Worm (Caenorhabditis elegans) whole organism, L1 larva: ENCODE results near the gene Y105C5B.11.

Source experiments
- C16A3.4 ChIP-seq: fragments of 150-350 bp; optimal IDR thresholded peaks from 2 replicates; lab custom pipeline; 2014; ENCODE audit warnings: missing biosample characterization, missing genetic modification characterization
- C34B4.2 ChIP-seq: sonication (generic microtip); optimal IDR thresholded peaks from 2 replicates; lab custom pipeline; 2017; ENCODE audit warnings: mild to moderate bottlenecking, missing genetic modification characterization, missing compliant biosample characterization
- ceh-63 ChIP-seq: fragments of 200-800 bp; sonication (Bioruptor generic); optimal IDR thresholded peaks from 2 replicates; lab custom pipeline; 2018; ENCODE audit warnings: mild to moderate bottlenecking, missing genetic modification characterization, missing compliant biosample characterization
- ceh-82 ChIP-seq, 3 experiments: fragments of 150-350 bp in 1 of 3; sonication (generic microtip) in 2 of 3; optimal IDR thresholded peaks; 2 replicates each; lab custom pipeline; 2014 to 2017; ENCODE audit warnings: missing biosample characterization in 3 of 3, missing genetic modification characterization in 3 of 3
- ceh-90 ChIP-seq: sonication (generic microtip); optimal IDR thresholded peaks from 2 replicates; lab custom pipeline; 2016; ENCODE audit warnings: missing genetic modification characterization, missing compliant biosample characterization
- ces-1 ChIP-seq: fragments of 150-350 bp; optimal IDR thresholded peaks from 2 replicates; lab custom pipeline; 2014; ENCODE audit warnings: missing biosample characterization, missing genetic modification reagents, missing genetic modification characterization
- dpl-1 ChIP-seq, 3 experiments: fragments of 150-350 bp in 2 of 3; sonication (generic microtip) in 1 of 3; optimal IDR thresholded peaks; 2 replicates each; lab custom pipeline; 2014 to 2017; ENCODE audit warnings: missing biosample characterization in 3 of 3, missing genetic modification characterization in 3 of 3, missing genetic modification reagents in 3 of 3
- dsc-1 ChIP-seq: sonication (generic microtip); optimal IDR thresholded peaks from 2 replicates; lab custom pipeline; 2016; ENCODE audit warnings: mild to moderate bottlenecking, missing genetic modification characterization, missing compliant biosample characterization
- efl-1 ChIP-seq, 4 experiments: fragments of 150-350 bp; optimal IDR thresholded peaks in 3 of 4; peaks in 1 of 4; 1 replicate in 1 of 4; 2 replicates in 3 of 4; lab custom pipeline; 2014; ENCODE audit warnings: missing biosample characterization in 2 of 4, missing genetic modification characterization in 2 of 4, missing genetic modification reagents in 2 of 4
- elt-2 ChIP-seq: sonication (generic microtip); optimal IDR thresholded peaks from 2 replicates; lab custom pipeline; 2016; ENCODE audit warnings: missing genetic modification characterization, mild to moderate bottlenecking, inconsistent platforms, missing compliant biosample characterization, missing genetic modification reagents
- elt-3 ChIP-seq, 6 experiments: fragments of 150-350 bp in 1 of 6; sonication (generic microtip); optimal IDR thresholded peaks; 2 replicates each; lab custom pipeline; 2017 to 2018; ENCODE audit warnings: missing biosample characterization in 6 of 6, missing genetic modification characterization in 6 of 6, inconsistent platforms in 1 of 6
- fkh-8 ChIP-seq: sonication (generic microtip); optimal IDR thresholded peaks from 2 replicates; lab custom pipeline; 2016; ENCODE audit warnings: mild to moderate bottlenecking, missing genetic modification characterization, missing compliant biosample characterization
- grh-1 ChIP-seq: fragments of 200-800 bp; sonication (Bioruptor generic); IDR thresholded peaks from 2 replicates; pipeline ENCODE4 v1.3.6; 2022; ENCODE audit warnings: missing genetic modification reagents, missing genetic modification characterization, missing compliant biosample characterization
- hlh-4 ChIP-seq: sonication (generic microtip); optimal IDR thresholded peaks from 2 replicates; lab custom pipeline; 2016; ENCODE audit warnings: mild to moderate bottlenecking, missing genetic modification characterization, missing compliant biosample characterization
- hpl-2 ChIP-seq: fragments of 150-350 bp; optimal IDR thresholded peaks from 2 replicates; lab custom pipeline; 2014; ENCODE audit warnings: missing biosample characterization, missing genetic modification reagents, missing genetic modification characterization
- lin-35 ChIP-seq, 2 experiments: fragments of 150-350 bp; optimal IDR thresholded peaks; 2 replicates each; lab custom pipeline; 2014; ENCODE audit warnings: missing biosample characterization in 2 of 2, missing genetic modification characterization in 2 of 2, missing genetic modification reagents in 2 of 2
- lir-3 ChIP-seq: sonication (generic microtip); optimal IDR thresholded peaks from 2 replicates; lab custom pipeline; 2016; ENCODE audit warnings: mild to moderate bottlenecking, missing genetic modification characterization, moderate library complexity, missing compliant biosample characterization; ENCODE audit not compliant: poor library complexity
- mab-9 ChIP-seq: fragments of 200-800 bp; sonication (Bioruptor generic); IDR thresholded peaks from 2 replicates; pipeline ENCODE4 v1.3.6; 2022; ENCODE audit warnings: missing genetic modification reagents, missing genetic modification characterization, missing compliant biosample characterization
- mdl-1 ChIP-seq, 2 experiments: fragments of 150-350 bp; optimal IDR thresholded peaks; 2 replicates each; lab custom pipeline; 2014 to 2017; ENCODE audit warnings: missing biosample characterization in 2 of 2, missing genetic modification characterization in 2 of 2, inconsistent platforms in 1 of 2
- mep-1 ChIP-seq: fragments of 150-350 bp; optimal IDR thresholded peaks from 2 replicates; lab custom pipeline; 2014; ENCODE audit warnings: missing biosample characterization, missing genetic modification characterization
- nhr-11 ChIP-seq: fragments of 150-350 bp; optimal IDR thresholded peaks from 2 replicates; lab custom pipeline; 2014; ENCODE audit warnings: missing biosample characterization, missing genetic modification characterization
- nhr-12 ChIP-seq: sonication (generic microtip); optimal IDR thresholded peaks from 2 replicates; lab custom pipeline; 2017; ENCODE audit warnings: missing biosample characterization, missing genetic modification characterization
- nhr-19 ChIP-seq: fragments of 200-800 bp; sonication (Bioruptor generic); conservative IDR thresholded peaks from 2 replicates; pipeline ENCODE4 v1.3.6; 2022; ENCODE audit warnings: missing genetic modification characterization, missing compliant biosample characterization
- nhr-20 ChIP-seq: sonication (generic microtip); optimal IDR thresholded peaks from 2 replicates; lab custom pipeline; 2016; ENCODE audit warnings: mild to moderate bottlenecking, missing genetic modification characterization, missing compliant biosample characterization
- nhr-28 ChIP-seq: fragments of 150-350 bp; optimal IDR thresholded peaks from 2 replicates; lab custom pipeline; 2014; ENCODE audit warnings: missing biosample characterization, missing genetic modification characterization
- nhr-47 ChIP-seq: sonication (generic microtip); optimal IDR thresholded peaks from 2 replicates; lab custom pipeline; 2016; ENCODE audit warnings: mild to moderate bottlenecking, missing genetic modification characterization, moderate library complexity, missing compliant biosample characterization
- nhr-71 ChIP-seq: sonication (generic microtip); optimal IDR thresholded peaks from 2 replicates; lab custom pipeline; 2016; ENCODE audit warnings: mild to moderate bottlenecking, missing genetic modification characterization, moderate library complexity, missing compliant biosample characterization
- nhr-77 ChIP-seq: fragments of 150-350 bp; optimal IDR thresholded peaks from 2 replicates; lab custom pipeline; 2014; ENCODE audit warnings: missing biosample characterization, missing genetic modification characterization
- nhr-84 ChIP-seq: sonication (generic microtip); optimal IDR thresholded peaks from 2 replicates; lab custom pipeline; 2017; ENCODE audit warnings: missing biosample characterization, missing genetic modification characterization
- nhr-85 ChIP-seq: sonication (generic microtip); peaks from one replicate; lab custom pipeline; 2016; ENCODE audit warnings: missing genetic modification characterization, inconsistent platforms, missing compliant biosample characterization
- nhr-90 ChIP-seq: sonication (generic microtip); optimal IDR thresholded peaks from 2 replicates; lab custom pipeline; 2016; ENCODE audit warnings: mild to moderate bottlenecking, missing genetic modification characterization, missing compliant biosample characterization; ENCODE audit not compliant: poor library complexity
- pax-3 ChIP-seq: fragments of 200-800 bp; sonication (Bioruptor generic); optimal IDR thresholded peaks from 2 replicates; lab custom pipeline; 2018; ENCODE audit warnings: mild to moderate bottlenecking, missing genetic modification characterization, moderate library complexity, missing compliant biosample characterization
- rnt-1 ChIP-seq: sonication (generic microtip); optimal IDR thresholded peaks from 2 replicates; lab custom pipeline; 2016; ENCODE audit warnings: mild to moderate bottlenecking, missing genetic modification characterization, moderate library complexity, missing compliant biosample characterization
- skn-1 ChIP-seq: fragments of 150-350 bp; optimal IDR thresholded peaks from 2 replicates; lab custom pipeline; 2014; ENCODE audit warnings: missing biosample characterization, missing genetic modification characterization
- snu-23 ChIP-seq: sonication (generic microtip); optimal IDR thresholded peaks from 2 replicates; lab custom pipeline; 2016; ENCODE audit warnings: missing genetic modification characterization, missing compliant biosample characterization
- sox-4 ChIP-seq: sonication (generic microtip); optimal IDR thresholded peaks from 2 replicates; lab custom pipeline; 2016; ENCODE audit warnings: missing genetic modification characterization, missing compliant biosample characterization
- sup-37 ChIP-seq: fragments of 200-800 bp; sonication (Bioruptor generic); optimal IDR thresholded peaks from 2 replicates; lab custom pipeline; 2018; ENCODE audit warnings: mild to moderate bottlenecking, missing genetic modification characterization, missing compliant biosample characterization
- swsn-7 ChIP-seq: sonication (generic microtip); optimal IDR thresholded peaks from 2 replicates; lab custom pipeline; 2016; ENCODE audit warnings: missing genetic modification characterization, missing compliant biosample characterization
- tbx-2 ChIP-seq: sonication (generic microtip); optimal IDR thresholded peaks from 2 replicates; lab custom pipeline; 2016; ENCODE audit warnings: missing genetic modification characterization, missing compliant biosample characterization
- unc-130 ChIP-seq: fragments of 150-350 bp; optimal IDR thresholded peaks from 2 replicates; lab custom pipeline; 2017; ENCODE audit warnings: missing biosample characterization, missing genetic modification characterization, inconsistent platforms
- unc-62 ChIP-seq: fragments of 150-350 bp; optimal IDR thresholded peaks from 2 replicates; lab custom pipeline; 2014; ENCODE audit warnings: missing biosample characterization, missing genetic modification reagents, missing genetic modification characterization
- xbp-1 ChIP-seq: sonication (generic microtip); optimal IDR thresholded peaks from 2 replicates; lab custom pipeline; 2016; ENCODE audit warnings: missing genetic modification characterization, missing compliant biosample characterization

The Y105C5B.11 gene

ce11 chrIV:15937088-15937487, 4.2 kb downstream of the Y105C5B.11 start:
- TF ChIP-seq efl-1 (optimal IDR thresholded peaks at IDR 0.05; lab: Kevin White, UChicago) (no peak), efl-1 (GFP tag; optimal IDR thresholded peaks at IDR 0.05 in 1 of 2; lab: Kevin White, UChicago) (peak in 1 of 2 experiments; percentile 44), dpl-1 (GFP tag; optimal IDR thresholded peaks at IDR 0.05; lab: Kevin White, UChicago) (no peak)

ce11 chrIV:15933814-15934213, 7.5 kb downstream of the Y105C5B.11 start, which contains the start of gene srv-16:
Gene srv-16 (minus strand): TSS chrIV:15933914.
- TF ChIP-seq snu-23 (GFP tag; lab: Kevin White, UChicago) (no peak), unc-62 (GFP tag; lab: Kevin White, UChicago) (no peak), lir-3 (tag; lab: Kevin White, UChicago) (no peak), C34B4.2 (no peak)

ce11 chrIV:15931833-15932232, 9.5 kb downstream of the Y105C5B.11 start:
- TF ChIP-seq nhr-28 (tag; lab: Kevin White, UChicago): no peak
- no peak for TF ChIP-seq mab-9 (GFP tag; lab: Robert Waterston, UW)
- no peak for TF ChIP-seq ceh-90
- TF ChIP-seq dsc-1 (tag; lab: Kevin White, UChicago): no peak
- peak; percentile 62 for TF ChIP-seq rnt-1 (tag; lab: Kevin White, UChicago)
- TF ChIP-seq hpl-2 (GFP tag; lab: Kevin White, UChicago): peak; percentile 37
- TF ChIP-seq nhr-12: no peak
- TF ChIP-seq unc-130 (tag; lab: Kevin White, UChicago): peak; percentile 40
- TF ChIP-seq C16A3.4 (tag; lab: Kevin White, UChicago): peak; percentile 30
- TF ChIP-seq ceh-82 (tag; optimal IDR thresholded peaks at IDR 0.05; lab: Kevin White, UChicago): no peak
- peak; percentile 10 for TF ChIP-seq xbp-1
- TF ChIP-seq nhr-20 (tag; lab: Kevin White, UChicago): peak; percentile 31
- TF ChIP-seq nhr-85 (tag; lab: Kevin White, UChicago): peak; percentile 60
- no peak for TF ChIP-seq sox-4 (tag; lab: Kevin White, UChicago)
- no peak for TF ChIP-seq nhr-84 (tag; lab: Kevin White, UChicago)
- TF ChIP-seq fkh-8 (tag; lab: Kevin White, UChicago): peak; percentile 31
- no peak for TF ChIP-seq tbx-2 (tag; lab: Kevin White, UChicago)
- TF ChIP-seq swsn-7 (tag; lab: Kevin White, UChicago): peak; percentile 27
- TF ChIP-seq skn-1: peak; percentile 7
- peak; percentile 61 for TF ChIP-seq snu-23 (GFP tag; lab: Kevin White, UChicago)
- TF ChIP-seq sup-37: no peak
- peak; percentile 4 for TF ChIP-seq elt-2 (tag; lab: Kevin White, UChicago)
- TF ChIP-seq nhr-47 (tag; lab: Kevin White, UChicago): peak; percentile 37
- no peak for TF ChIP-seq nhr-11 (tag; lab: Kevin White, UChicago)
- no peak for TF ChIP-seq grh-1 (GFP tag; lab: Robert Waterston, UW)
- no peak for TF ChIP-seq ceh-63 (GFP tag; lab: Kevin White, UChicago)
- TF ChIP-seq efl-1 (optimal IDR thresholded peaks at IDR 0.05; lab: Kevin White, UChicago): peak in 1 of 2 experiments; percentile 32
- peak; percentile 16 to 52 for TF ChIP-seq efl-1 (GFP tag; optimal IDR thresholded peaks at IDR 0.05 in 1 of 2; lab: Kevin White, UChicago)
- TF ChIP-seq hlh-4 (tag; lab: Kevin White, UChicago): no peak
- TF ChIP-seq lir-3 (tag; lab: Kevin White, UChicago): peak; percentile 22
- TF ChIP-seq ces-1 (GFP tag; lab: Kevin White, UChicago): no peak
- TF ChIP-seq mdl-1 (tag; optimal IDR thresholded peaks at IDR 0.05; lab: Kevin White, UChicago): peak in 1 of 2 experiments; percentile 64
- no peak for TF ChIP-seq pax-3 (tag; lab: Kevin White, UChicago)
- peak; percentile 64 for TF ChIP-seq nhr-90
- peak; percentile 12 for TF ChIP-seq nhr-77
- peak; percentile 46 for TF ChIP-seq nhr-71 (tag; lab: Kevin White, UChicago)
- TF ChIP-seq dpl-1 (GFP tag; optimal IDR thresholded peaks at IDR 0.05; lab: Kevin White, UChicago): peak in 1 of 3 experiments; percentile 15
- TF ChIP-seq lin-35 (GFP tag; optimal IDR thresholded peaks at IDR 0.05; lab: Kevin White, UChicago): peak; percentile 7 to 73
- peak in 1 of 6 experiments; percentile 12 for TF ChIP-seq elt-3 (tag; optimal IDR thresholded peaks at IDR 0.05; lab: Kevin White, UChicago)
- TF ChIP-seq mep-1 (tag; lab: Kevin White, UChicago): peak; percentile 22
- peak; percentile 50 for TF ChIP-seq nhr-19 (GFP tag; lab: Robert Waterston, UW)
- TF ChIP-seq, all 84 proteins: peak for 24
